Fruit fly (Drosophila melanogaster): ENCODE data around the gene CG9518.

The CG9518 gene

DNA sequence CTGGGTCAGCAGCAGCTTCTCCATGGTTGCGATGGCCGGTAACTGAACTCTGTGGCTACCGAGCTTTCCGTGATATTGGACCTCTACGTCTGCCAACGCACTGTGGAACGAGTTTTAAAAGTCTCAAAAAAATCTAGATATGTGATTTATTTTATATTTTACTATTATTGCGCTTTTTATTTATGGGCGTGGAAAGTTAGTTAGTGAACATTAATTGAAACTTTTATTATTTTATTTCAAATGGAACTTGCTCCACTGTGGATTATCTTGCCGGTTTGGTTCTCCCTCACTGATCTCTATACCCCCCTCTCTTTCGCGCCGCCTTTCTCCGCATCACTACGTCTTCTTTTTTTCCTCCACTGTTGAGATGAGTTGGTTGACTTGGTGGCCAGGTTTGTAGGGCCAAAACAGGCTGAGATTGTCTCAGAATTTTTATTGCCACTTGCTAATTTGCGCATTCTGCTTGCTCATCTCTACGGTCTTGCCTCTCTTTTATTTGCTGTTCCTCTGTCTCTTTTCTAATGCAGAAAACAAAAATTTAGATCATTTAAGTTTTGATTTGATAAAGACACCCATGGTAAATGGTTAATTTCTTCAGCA, 22.1 kb downstream of the CG9518 start, which contains the start of gene CG9522 (continued):
- TF ChIP-seq acj6 (GFP tag; optimal IDR thresholded peaks at IDR 0.05) (peak; percentile 89), CG10669 (GFP tag; optimal IDR thresholded peaks at IDR 0.05) (peak; percentile 78), CG16779 (tag; optimal IDR thresholded peaks at IDR 0.05) (peak; percentile 70), cyc (GFP tag; optimal IDR thresholded peaks at IDR 0.05) (peak; percentile 76), CG15336 (GFP tag; IDR thresholded peaks at IDR 0.05) (peak; percentile 92), eg (GFP tag; IDR thresholded peaks at IDR 0.05) (peak; percentile 82), ss (GFP tag; optimal IDR thresholded peaks at IDR 0.05) (peak; percentile 85), CG6854 (GFP tag; optimal IDR thresholded peaks at IDR 0.05) (peak; percentile 68), CG3032 (tag; optimal IDR thresholded peaks at IDR 0.05) (peak; percentile 75), CG6792 (GFP tag; optimal IDR thresholded peaks at IDR 0.05) (peak; percentile 86), Eip78C (GFP tag) (peak; percentile 98), CG7368 (GFP tag; optimal IDR thresholded peaks at IDR 0.05) (peak; percentile 70), Blimp-1 (GFP tag; optimal IDR thresholded peaks at IDR 0.05) (peak; percentile 21), Ets96B (tag; optimal IDR thresholded peaks at IDR 0.05) (peak; percentile 85), spab (GFP tag; optimal IDR thresholded peaks at IDR 0.05) (peak; percentile 70), CG31627 (GFP tag; optimal IDR thresholded peaks at IDR 0.05) (peak; percentile 67), CG6276 (GFP tag; optimal IDR thresholded peaks at IDR 0.05) (peak; percentile 89), salr (GFP tag; optimal IDR thresholded peaks at IDR 0.05) (peak; percentile 52 to 85), vri (GFP tag; optimal IDR thresholded peaks at IDR 0.05) (peak; percentile 58), Gug (GFP tag; IDR thresholded peaks at IDR 0.05) (peak; percentile 77), lz (GFP tag; optimal IDR thresholded peaks at IDR 0.05) (peak; percentile 79), Sox15 (GFP tag; optimal IDR thresholded peaks at IDR 0.05) (peak; percentile 61), achi (GFP tag; optimal IDR thresholded peaks at IDR 0.05) (peak; percentile 91), esn (GFP tag; optimal IDR thresholded peaks at IDR 0.05) (peak; percentile 84), dac (GFP tag; optimal IDR thresholded peaks at IDR 0.05) (peak; percentile 63), Hr38 (GFP tag; optimal IDR thresholded peaks at IDR 0.05) (no peak), CG11762 (GFP tag; optimal IDR thresholded peaks at IDR 0.05; ENCODE audit: insufficient read depth) (peak; percentile 85), CG10631 (GFP tag; optimal IDR thresholded peaks at IDR 0.05) (peak; percentile 90), Eip93F (GFP tag; optimal IDR thresholded peaks at IDR 0.05) (no peak), CG4318 (GFP tag; optimal IDR thresholded peaks at IDR 0.05) (peak; percentile 83), CG11294 (GFP tag; IDR thresholded peaks at IDR 0.05) (peak; percentile 66), CG34406 (GFP tag; optimal IDR thresholded peaks at IDR 0.05) (peak; percentile 80), Hr39 (GFP tag; optimal IDR thresholded peaks at IDR 0.05) (peak; percentile 65), fkh (GFP tag; optimal IDR thresholded peaks at IDR 0.05) (no peak), CG32006 (GFP tag; optimal IDR thresholded peaks at IDR 0.05) (peak; percentile 92), pdm3 (GFP tag; optimal IDR thresholded peaks at IDR 0.05) (peak; percentile 86), CG8319 (GFP tag; optimal IDR thresholded peaks at IDR 0.05) (peak; percentile 76), svp (GFP tag) (peak; percentile 85)

dm6 chrX:14846116-14846614, 24.8 kb downstream of the CG9518 start:
- TF ChIP-seq cyc (GFP tag; optimal IDR thresholded peaks at IDR 0.05) (no peak), esn (GFP tag; optimal IDR thresholded peaks at IDR 0.05) (peak; percentile 18), CG6808 (GFP tag; optimal IDR thresholded peaks at IDR 0.05) (no peak), Hr4 (GFP tag; optimal IDR thresholded peaks at IDR 0.05) (no peak), Ets21C (GFP tag; optimal IDR thresholded peaks at IDR 0.05) (no peak), CG8632 (GFP tag; optimal IDR thresholded peaks at IDR 0.05) (no peak), fd85E (GFP tag; optimal IDR thresholded peaks at IDR 0.05) (no peak), CG10669 (GFP tag; optimal IDR thresholded peaks at IDR 0.05) (no peak), Eip78C (GFP tag) (peak; percentile 52), CG34406 (GFP tag; optimal IDR thresholded peaks at IDR 0.05) (peak; percentile 20), pdm3 (GFP tag; optimal IDR thresholded peaks at IDR 0.05) (no peak), Sox14 (GFP tag; optimal IDR thresholded peaks at IDR 0.05) (no peak), Sox102F (GFP tag; optimal IDR thresholded peaks at IDR 0.05) (peak; percentile 22), CG11902 (GFP tag; optimal IDR thresholded peaks at IDR 0.05) (no peak), Hr38 (GFP tag; optimal IDR thresholded peaks at IDR 0.05) (no peak), Gug (GFP tag; IDR thresholded peaks at IDR 0.05) (no peak), CG32006 (GFP tag; optimal IDR thresholded peaks at IDR 0.05) (no peak), Sox15 (GFP tag; optimal IDR thresholded peaks at IDR 0.05) (no peak), CG6854 (GFP tag; optimal IDR thresholded peaks at IDR 0.05) (no peak), CG1621 (tag; optimal IDR thresholded peaks at IDR 0.05) (no peak), net (GFP tag; optimal IDR thresholded peaks at IDR 0.05) (no peak), CG3032 (tag; optimal IDR thresholded peaks at IDR 0.05) (no peak), eg (GFP tag; IDR thresholded peaks at IDR 0.05) (no peak), spab (GFP tag; optimal IDR thresholded peaks at IDR 0.05) (no peak), Eip75B (GFP tag; optimal IDR thresholded peaks at IDR 0.05) (peak; percentile 29), svp (GFP tag) (peak; percentile 56), Eip93F (GFP tag; optimal IDR thresholded peaks at IDR 0.05) (no peak)
